Worm (Caenorhabditis elegans): ENCODE data around the gene F23H11.4.
A peak's percentile ranks its signal among the peaks of the same experiment; 100 is the strongest.

Gene F23H11.4

DNA sequence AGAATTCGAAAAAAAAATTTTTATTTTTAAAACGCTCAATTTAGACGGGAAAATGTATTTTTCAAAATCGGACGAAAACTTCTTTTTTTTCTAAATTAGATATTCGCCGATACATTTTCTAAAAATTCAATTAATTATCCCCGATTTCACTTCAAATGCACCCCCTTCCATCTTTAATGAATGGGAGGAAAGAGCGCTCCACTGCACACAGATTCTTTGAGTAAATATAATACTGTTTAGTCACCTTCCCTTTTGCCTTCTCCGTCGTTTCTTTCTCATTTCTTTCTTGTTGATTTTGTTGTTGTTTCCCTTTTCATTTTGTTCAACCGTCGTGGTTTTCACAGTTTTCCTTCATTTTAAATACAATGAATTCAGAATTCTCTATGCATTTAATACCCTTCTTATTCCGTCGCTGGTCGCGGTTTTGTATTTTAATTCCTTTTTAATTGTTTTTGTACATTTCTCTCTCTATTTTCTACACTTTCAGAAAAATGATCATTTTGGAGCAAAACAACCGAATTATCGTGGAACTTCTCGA, 45.5 kb downstream of the F23H11.4 start, which contains the start of gene arx-4:
Gene arx-4, plus strand, starts transcription at position 488 of the 538 bp plus-strand sequence.
- peak; percentile 29 for TF ChIP-seq C34F6.9 (tag; optimal IDR thresholded peaks at IDR 0.05)
- no peak for TF ChIP-seq unc-39 (tag; optimal IDR thresholded peaks at IDR 0.05)
- no peak for TF ChIP-seq R02D3.7 (tag; optimal IDR thresholded peaks at IDR 0.05)
- no peak for TF ChIP-seq alr-1 (tag; optimal IDR thresholded peaks at IDR 0.05)
- TF ChIP-seq nhr-11 (tag; optimal IDR thresholded peaks at IDR 0.05), result no peak
- TF ChIP-seq unc-55 (GFP tag; optimal IDR thresholded peaks at IDR 0.05), result peak; percentile 39
- no peak for TF ChIP-seq ZK546.5 (tag; optimal IDR thresholded peaks at IDR 0.05)
- TF ChIP-seq fos-1 (tag; optimal IDR thresholded peaks at IDR 0.05), result peak; percentile 55
- TF ChIP-seq nhr-129 (tag; optimal IDR thresholded peaks at IDR 0.05), result no peak

DNA sequence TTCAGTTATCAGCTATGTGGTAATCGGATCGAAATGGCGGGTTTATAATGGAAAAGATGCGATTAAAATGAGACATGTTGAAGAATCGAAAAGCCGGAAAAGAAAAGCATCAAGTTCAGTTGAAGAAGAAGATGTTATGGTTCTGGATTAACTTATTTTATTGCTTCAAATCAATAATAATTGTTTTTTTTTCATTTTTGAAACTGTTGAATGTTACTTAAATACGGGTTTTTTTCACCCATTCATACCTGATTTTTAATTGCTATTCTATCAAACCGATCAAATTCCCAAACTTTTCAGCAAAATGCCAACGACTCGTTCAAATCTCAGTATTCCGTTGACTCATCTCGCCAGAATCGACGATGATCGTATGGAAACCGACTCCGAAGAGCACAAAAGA, 47.4 kb downstream of the F23H11.4 start, which contains the start of gene exos-4.2:
Gene exos-4.2, plus strand, starts transcription at position 301 of the 400 bp plus-strand sequence.
- no peak for TF ChIP-seq R02D3.7 (tag; optimal IDR thresholded peaks at IDR 0.05)
- TF ChIP-seq lin-11 (tag; optimal IDR thresholded peaks at IDR 0.05), result no peak
- TF ChIP-seq mbf-1 (tag; optimal IDR thresholded peaks at IDR 0.05), result no peak
- no peak for TF ChIP-seq elt-3 (tag; optimal IDR thresholded peaks at IDR 0.05)
- no peak for TF ChIP-seq mdl-1 (tag; optimal IDR thresholded peaks at IDR 0.05)
- TF ChIP-seq gmeb-1 (tag; optimal IDR thresholded peaks at IDR 0.05), result no peak
- no peak for TF ChIP-seq crh-2 (tag; optimal IDR thresholded peaks at IDR 0.05)
- no peak for TF ChIP-seq fos-1 (tag; optimal IDR thresholded peaks at IDR 0.05)
- TF ChIP-seq C34F6.9 (tag; optimal IDR thresholded peaks at IDR 0.05), result no peak
- TF ChIP-seq nhr-23 (tag; optimal IDR thresholded peaks at IDR 0.05), result no peak
- TF ChIP-seq F13H6.1 (tag; optimal IDR thresholded peaks at IDR 0.05), result no peak
- TF ChIP-seq nhr-25 (tag; optimal IDR thresholded peaks at IDR 0.05), result no peak
- no peak for TF ChIP-seq nhr-6 (tag; optimal IDR thresholded peaks at IDR 0.05)
- no peak for TF ChIP-seq blmp-1 (tag; optimal IDR thresholded peaks at IDR 0.05; ENCODE audit: insufficient read depth)

DNA sequence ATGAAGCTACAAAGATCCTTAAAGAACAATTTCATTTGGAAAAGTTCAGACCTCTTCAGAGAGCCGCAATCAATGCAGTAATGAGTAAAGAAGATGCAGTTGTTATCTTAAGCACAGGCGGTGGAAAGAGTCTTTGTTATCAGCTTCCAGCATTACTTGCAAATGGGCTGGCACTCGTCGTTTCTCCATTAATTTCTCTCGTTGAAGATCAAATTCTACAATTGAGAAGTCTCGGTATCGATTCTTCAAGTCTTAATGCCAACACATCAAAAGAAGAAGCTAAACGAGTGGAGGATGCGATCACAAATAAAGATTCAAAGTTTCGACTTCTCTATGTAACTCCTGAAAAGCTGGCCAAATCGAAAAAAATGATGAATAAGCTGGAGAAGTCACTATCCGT, 50.4 kb downstream of the F23H11.4 start:
- TF ChIP-seq fos-1 (tag; optimal IDR thresholded peaks at IDR 0.05) (peak; percentile 3), nhr-23 (tag; optimal IDR thresholded peaks at IDR 0.05) (no peak)

DNA sequence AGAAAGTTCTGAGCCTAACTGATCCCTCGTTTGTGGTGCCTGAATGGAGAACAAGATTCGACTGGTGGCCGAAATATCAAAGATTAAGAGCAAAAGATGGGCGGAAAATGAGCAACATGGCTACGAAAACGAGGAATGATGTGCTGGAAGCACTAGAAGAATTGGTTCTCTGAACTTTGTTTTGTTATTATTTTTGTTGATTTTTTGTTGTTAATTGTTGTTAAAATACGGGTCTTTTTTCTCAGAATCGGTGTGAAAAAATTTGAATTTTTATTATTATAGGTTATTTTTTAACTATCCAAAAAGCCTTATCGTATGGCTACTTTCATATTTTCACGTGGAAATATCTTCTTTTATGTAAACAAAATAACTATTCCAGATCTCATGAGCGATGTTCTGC, 51.1 kb downstream of the F23H11.4 start, which contains the start of gene K02F3.12:
Gene K02F3.12, plus strand, starts transcription at position 301 of the 400 bp plus-strand sequence.
- TF ChIP-seq nhr-12 (tag; optimal IDR thresholded peaks at IDR 0.05) (no peak), lsy-2 (tag; optimal IDR thresholded peaks at IDR 0.05) (no peak), mbf-1 (tag; optimal IDR thresholded peaks at IDR 0.05) (no peak), peb-1 (tag; optimal IDR thresholded peaks at IDR 0.05) (no peak)

DNA sequence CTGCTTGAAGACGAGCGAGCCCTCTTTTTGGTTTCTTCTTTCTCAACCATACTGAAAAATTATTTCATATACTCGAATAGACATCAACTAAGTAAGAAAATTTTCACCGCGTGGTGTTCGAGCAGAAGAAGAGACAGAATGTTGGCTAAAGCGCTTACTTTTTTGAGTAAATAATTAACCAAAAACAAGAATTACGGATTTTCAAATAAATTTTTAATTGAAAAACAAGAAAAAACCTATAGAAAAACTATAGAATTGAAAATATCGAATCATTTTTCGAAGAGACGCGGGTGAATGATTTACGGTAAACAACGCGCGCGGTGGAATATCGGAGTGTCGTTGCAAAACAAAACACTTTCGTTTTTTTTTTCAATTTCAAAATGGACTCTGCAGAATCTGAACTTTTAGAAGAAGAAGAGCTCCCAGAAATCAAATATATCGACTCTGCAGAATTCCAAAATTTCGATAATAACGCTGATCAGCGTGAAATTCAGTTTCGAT, 53.4 kb downstream of the F23H11.4 start, which contains the start of the genes rnp-5 and tag-51:
Gene rnp-5, minus strand, starts transcription at position 51 of the 501 bp plus-strand sequence.
Gene tag-51, plus strand, starts transcription at position 363 of the 501 bp plus-strand sequence.
- TF ChIP-seq nhr-11 (tag; optimal IDR thresholded peaks at IDR 0.05) (no peak), lin-39 (tag; optimal IDR thresholded peaks at IDR 0.05) (no peak), ceh-16 (tag; optimal IDR thresholded peaks at IDR 0.05) (no peak), unc-39 (tag; optimal IDR thresholded peaks at IDR 0.05) (no peak), peb-1 (tag; optimal IDR thresholded peaks at IDR 0.05) (no peak), ama-1 (optimal IDR thresholded peaks at IDR 0.05) (no peak), zag-1 (tag; optimal IDR thresholded peaks at IDR 0.05) (no peak), ztf-1 (GFP tag; conservative IDR thresholded peaks at IDR 0.05) (no peak), sma-9 (GFP tag; optimal IDR thresholded peaks at IDR 0.05) (no peak), sma-9 (tag; optimal IDR thresholded peaks at IDR 0.05) (no peak), nhr-21 (tag; optimal IDR thresholded peaks at IDR 0.05) (no peak), nhr-25 (tag; optimal IDR thresholded peaks at IDR 0.05) (no peak), Y55F3AM.14 (GFP tag; optimal IDR thresholded peaks at IDR 0.05) (no peak), C34F6.9 (tag; optimal IDR thresholded peaks at IDR 0.05) (peak; percentile 30), fos-1 (tag; optimal IDR thresholded peaks at IDR 0.05) (no peak), lsy-2 (tag; optimal IDR thresholded peaks at IDR 0.05) (peak in 1 of 2 experiments; percentile 25), unc-55 (GFP tag; optimal IDR thresholded peaks at IDR 0.05) (peak; percentile 41), ztf-11 (tag; optimal IDR thresholded peaks at IDR 0.05) (no peak), nhr-10 (tag; optimal IDR thresholded peaks at IDR 0.05) (no peak), nhr-77 (tag; optimal IDR thresholded peaks at IDR 0.05) (no peak), ztf-4 (tag; optimal IDR thresholded peaks at IDR 0.05) (no peak), gmeb-1 (tag; optimal IDR thresholded peaks at IDR 0.05) (no peak), lin-13 (GFP tag; optimal IDR thresholded peaks at IDR 0.05) (no peak), mbf-1 (tag; optimal IDR thresholded peaks at IDR 0.05) (no peak), R02D3.7 (tag; optimal IDR thresholded peaks at IDR 0.05) (no peak), sem-4 (tag; optimal IDR thresholded peaks at IDR 0.05) (no peak), aly-2 (tag; optimal IDR thresholded peaks at IDR 0.05) (no peak), nhr-237 (tag; optimal IDR thresholded peaks at IDR 0.05) (no peak), egl-27 (tag; optimal IDR thresholded peaks at IDR 0.05) (no peak), nhr-6 (tag; optimal IDR thresholded peaks at IDR 0.05) (no peak), blmp-1 (tag; optimal IDR thresholded peaks at IDR 0.05; ENCODE audit: insufficient read depth) (peak; percentile 37), alr-1 (tag; optimal IDR thresholded peaks at IDR 0.05) (no peak), lin-11 (tag; optimal IDR thresholded peaks at IDR 0.05) (no peak), crh-2 (tag; optimal IDR thresholded peaks at IDR 0.05) (no peak)

All from whole organism, L2 larva.